Worm (Caenorhabditis elegans) whole organism, L4/young adult: Measurements from ENCODE around the gene C50F4.16.

ENCODE experiments used
- dao-5 ChIP-seq: sonication (generic microtip); optimal IDR thresholded peaks from 2 replicates; lab custom pipeline; 2016; ENCODE audit warnings: missing genotype, missing genetic modification characterization, moderate library complexity, missing compliant biosample characterization
- him-1 ChIP-seq: sonication (generic microtip); optimal IDR thresholded peaks from 2 replicates; lab custom pipeline; 2016; ENCODE audit warnings: missing genotype, missing genetic modification reagents, missing genetic modification characterization, missing compliant biosample characterization

- no peak for TF ChIP-seq him-1
- no peak for TF ChIP-seq dao-5 (tag; lab: Kevin White, UChicago)
These were observed 27.8 kb downstream of the C50F4.16 start, which contains the start of gene eif-2Bdelta for ce11 chrV:9513590-9513989.
